Worm (Caenorhabditis elegans) whole organism, L2 larva: ENCODE results near the gene klf-1.

Experiments used
- Y55F3AM.14 ChIP-seq: fragments of 200-800 bp; sonication (Bioruptor generic); optimal IDR thresholded peaks from 2 replicates; lab custom pipeline; 2018; ENCODE audit warnings: mild to moderate bottlenecking, missing genetic modification characterization, missing compliant biosample characterization
- ama-1 ChIP-seq: fragments of 150-350 bp; optimal IDR thresholded peaks from 2 replicates; lab custom pipeline; 2018; ENCODE audit warnings: inconsistent platforms
- blmp-1 ChIP-seq: sonication (generic microtip); optimal IDR thresholded peaks from 2 replicates; lab custom pipeline; 2017; ENCODE audit warnings: missing genetic modification characterization, mild to moderate bottlenecking, missing compliant biosample characterization, antibody characterized with exemption, moderate library complexity; ENCODE audit not compliant: insufficient read depth
- lin-39 ChIP-seq: fragments of 150-350 bp; optimal IDR thresholded peaks from 2 replicates; lab custom pipeline; 2014; ENCODE audit warnings: missing biosample characterization, missing genetic modification reagents, missing genetic modification characterization
- unc-39 ChIP-seq: fragments of 150-350 bp; optimal IDR thresholded peaks from 2 replicates; lab custom pipeline; 2014; ENCODE audit warnings: missing biosample characterization, missing genetic modification characterization

DNA sequence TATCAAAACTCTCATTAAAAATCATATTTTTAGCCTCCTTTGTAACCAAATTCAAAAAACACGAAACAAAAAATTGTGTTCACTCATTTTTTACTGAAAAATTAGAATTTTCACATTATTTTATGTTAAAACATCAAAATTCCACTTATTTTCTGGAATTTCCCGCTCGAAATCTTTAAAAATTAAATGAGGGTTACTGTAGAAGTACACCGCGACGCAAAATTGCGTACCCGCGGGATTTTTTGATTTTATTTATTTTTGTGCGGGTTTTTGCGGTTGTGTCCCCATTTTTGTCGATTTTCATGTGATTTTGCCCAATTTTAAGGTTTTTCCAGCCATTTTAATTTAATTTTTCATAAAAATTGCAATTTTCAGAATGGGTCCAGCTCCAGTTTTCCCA lies 16.3 kb upstream of the klf-1 start:
- TF ChIP-seq blmp-1 (tag; lab: Kevin White, UChicago) (no peak), Y55F3AM.14 (no peak), lin-39 (no peak), ama-1 (no peak), unc-39 (no peak)
